In the genomic region with DNA sequence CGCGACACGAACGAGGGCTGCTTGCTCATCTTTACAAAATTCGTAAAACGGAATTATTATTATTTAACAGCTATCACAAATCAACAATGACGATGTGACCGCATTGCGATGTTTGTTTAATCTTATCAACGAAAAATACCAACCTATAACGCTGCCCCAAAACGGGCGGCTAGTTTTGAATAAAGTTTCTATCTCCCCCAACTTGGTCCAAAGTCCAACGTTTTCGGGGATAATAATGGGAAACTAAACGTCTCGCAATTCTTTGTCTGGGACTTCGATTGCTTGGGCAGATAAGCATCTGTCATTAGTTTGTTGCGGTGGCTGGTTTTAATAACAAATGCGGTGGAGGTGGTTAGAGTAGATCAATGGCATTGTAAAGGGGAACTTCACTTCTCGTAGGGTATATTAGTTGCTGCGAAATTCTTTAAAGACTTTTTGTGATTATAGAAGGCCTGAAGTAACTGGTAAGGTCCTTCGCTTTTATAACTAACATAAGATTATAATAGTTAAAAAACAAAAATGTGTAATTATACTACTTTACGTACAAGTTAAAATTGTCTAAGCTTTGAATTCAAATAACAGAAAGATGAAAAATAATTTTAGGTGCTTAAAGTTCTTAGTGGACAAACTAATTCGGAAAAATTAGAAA, we compare ENCODE assay signal across 2 fruit fly cellular contexts.
TF ChIP-seq lines count a peak whose summit lies in the region.

Gene CG15922 (minus strand): TSS at position 262 of the 649 bp plus-strand sequence.

TF ChIP-seq in whole organism, embryonic, 481 proteins besides CTCF, POLR2A, EP300 and RAD21 (continued from another document and continues in another):
- TF ChIP-seq mam (GFP tag; optimal IDR thresholded peaks at IDR 0.05; lab: Kevin White, UChicago) (peak; percentile 10), NC2α (GFP tag; optimal IDR thresholded peaks at IDR 0.05; lab: Kevin White, UChicago) (no peak), CG18599 (GFP tag; optimal IDR thresholded peaks at IDR 0.05; lab: Kevin White, UChicago) (peak; percentile 0), ftz-f1 (GFP tag; optimal IDR thresholded peaks at IDR 0.05; lab: Kevin White, UChicago) (no peak), CG7745 (tag; optimal IDR thresholded peaks at IDR 0.05; lab: Kevin White, UChicago) (peak; percentile 33), CG10431 (GFP tag; optimal IDR thresholded peaks at IDR 0.05; lab: Kevin White, UChicago) (no peak), kay (GFP tag; optimal IDR thresholded peaks at IDR 0.05; lab: Kevin White, UChicago) (no peak), CG8290 (GFP tag; optimal IDR thresholded peaks at IDR 0.05; lab: Kevin White, UChicago) (no peak), CG8290 (tag; optimal IDR thresholded peaks at IDR 0.05; lab: Kevin White, UChicago) (peak in 1 of 2 experiments; percentile 23), Sin3A (optimal IDR thresholded peaks at IDR 0.05; lab: Kevin White, UChicago) (no peak), caup (GFP tag; optimal IDR thresholded peaks at IDR 0.05; lab: Kevin White, UChicago; ENCODE audit: severe bottlenecking) (no peak), CG1647 (GFP tag; optimal IDR thresholded peaks at IDR 0.05; lab: Kevin White, UChicago) (no peak), CG13296 (GFP tag; optimal IDR thresholded peaks at IDR 0.05; lab: Kevin White, UChicago) (peak; percentile 2), Spps (tag; optimal IDR thresholded peaks at IDR 0.05; lab: Kevin White, UChicago) (no peak), CG12155 (GFP tag; optimal IDR thresholded peaks at IDR 0.05; lab: Kevin White, UChicago) (peak; percentile 1), vvl (GFP tag; IDR thresholded peaks at IDR 0.05; lab: Robert Waterston, UW) (peak; percentile 27; the same call in 1 of the 2 replicates), nom (GFP tag; optimal IDR thresholded peaks at IDR 0.05; lab: Kevin White, UChicago) (peak; percentile 81), sisA (GFP tag; IDR thresholded peaks at IDR 0.05; lab: Robert Waterston, UW) (no peak), Fer1 (GFP tag; optimal IDR thresholded peaks at IDR 0.05; lab: Kevin White, UChicago) (no peak), CG34376 (GFP tag; optimal IDR thresholded peaks at IDR 0.05; lab: Kevin White, UChicago) (peak; percentile 57), CG3407 (GFP tag; optimal IDR thresholded peaks at IDR 0.05; lab: Kevin White, UChicago) (no peak), gro (GFP tag; optimal IDR thresholded peaks at IDR 0.05; lab: Kevin White, UChicago) (peak; percentile 12), CG6683 (GFP tag; optimal IDR thresholded peaks at IDR 0.05; lab: Kevin White, UChicago) (no peak), croc (GFP tag; conservative IDR thresholded peaks at IDR 0.05; lab: Robert Waterston, UW) (no peak), br (optimal IDR thresholded peaks at IDR 0.05; lab: Kevin White, UChicago) (no peak), CG3065 (GFP tag; optimal IDR thresholded peaks at IDR 0.05; lab: Kevin White, UChicago) (no peak), Sox100B (GFP tag; optimal IDR thresholded peaks at IDR 0.05; lab: Kevin White, UChicago) (peak; percentile 41), CG16815 (GFP tag; optimal IDR thresholded peaks at IDR 0.05; lab: Kevin White, UChicago) (peak; percentile 0), B-H2 (GFP tag; optimal IDR thresholded peaks at IDR 0.05; lab: Kevin White, UChicago) (no peak), ham (GFP tag; IDR thresholded peaks at IDR 0.05; lab: Robert Waterston, UW) (no peak), CG10543 (GFP tag; optimal IDR thresholded peaks at IDR 0.05; lab: Kevin White, UChicago) (no peak), CG34224 (GFP tag; IDR thresholded peaks at IDR 0.05; lab: Robert Waterston, UW; ENCODE audit: partially characterized antibody) (peak; percentile 31; the same call in 1 of the 3 replicates), sens (GFP tag; lab: Kevin White, UChicago) (peak; percentile 42), Tbp (GFP tag; optimal IDR thresholded peaks at IDR 0.05; lab: Kevin White, UChicago) (no peak), CG12942 (GFP tag; optimal IDR thresholded peaks at IDR 0.05; lab: Kevin White, UChicago) (no peak), cg (GFP tag; optimal IDR thresholded peaks at IDR 0.05; lab: Kevin White, UChicago) (no peak), CG2116 (GFP tag; optimal IDR thresholded peaks at IDR 0.05; lab: Kevin White, UChicago) (peak; percentile 0), tup (GFP tag; optimal IDR thresholded peaks at IDR 0.05; lab: Kevin White, UChicago) (no peak), CG2712 (tag; optimal IDR thresholded peaks at IDR 0.05; lab: Kevin White, UChicago) (no peak), oc (tag; optimal IDR thresholded peaks at IDR 0.05; lab: Kevin White, UChicago) (no peak), zen (tag; optimal IDR thresholded peaks at IDR 0.05; lab: Kevin White, UChicago) (no peak), CG16813 (GFP tag; IDR thresholded peaks at IDR 0.05; lab: Robert Waterston, UW; ENCODE audit: partially characterized antibody) (no peak), wek (GFP tag; optimal IDR thresholded peaks at IDR 0.05; lab: Kevin White, UChicago) (no peak), CG15696 (tag; optimal IDR thresholded peaks at IDR 0.05; lab: Kevin White, UChicago) (no peak), YL-1 (GFP tag; optimal IDR thresholded peaks at IDR 0.05; lab: Kevin White, UChicago) (peak; percentile 8), Bteb2 (GFP tag; optimal IDR thresholded peaks at IDR 0.05; lab: Kevin White, UChicago) (no peak), lab (GFP tag; optimal IDR thresholded peaks at IDR 0.05; lab: Kevin White, UChicago) (peak; percentile 5), CG4282 (GFP tag; optimal IDR thresholded peaks at IDR 0.05; lab: Kevin White, UChicago) (no peak), lmd (GFP tag; IDR thresholded peaks at IDR 0.05; lab: Robert Waterston, UW) (no peak), sna (GFP tag; IDR thresholded peaks at IDR 0.05; lab: Robert Waterston, UW; ENCODE audit: partially characterized antibody) (no peak), sim (GFP tag; IDR thresholded peaks at IDR 0.05; lab: Robert Waterston, UW) (no peak), gem (tag; optimal IDR thresholded peaks at IDR 0.05; lab: Kevin White, UChicago) (peak; percentile 35), ci (GFP tag; IDR thresholded peaks at IDR 0.05; lab: Robert Waterston, UW) (no peak), Gug (GFP tag; IDR thresholded peaks at IDR 0.05; lab: Robert Waterston, UW) (no peak), mirr (GFP tag; optimal IDR thresholded peaks at IDR 0.05; lab: Kevin White, UChicago) (no peak), cad (GFP tag; optimal IDR thresholded peaks at IDR 0.05; lab: Kevin White, UChicago) (no peak), pros (GFP tag; optimal IDR thresholded peaks at IDR 0.05; lab: Kevin White, UChicago) (no peak), az2 (GFP tag; optimal IDR thresholded peaks at IDR 0.05; lab: Kevin White, UChicago) (peak; percentile 30), CG15479 (GFP tag; optimal IDR thresholded peaks at IDR 0.05; lab: Kevin White, UChicago) (no peak), jumu (GFP tag; optimal IDR thresholded peaks at IDR 0.05; lab: Kevin White, UChicago) (no peak), CG14441 (GFP tag; IDR thresholded peaks at IDR 0.05; lab: Robert Waterston, UW) (peak; percentile 34; the same call in 1 of the 2 replicates), Oli (tag; optimal IDR thresholded peaks at IDR 0.05; lab: Kevin White, UChicago) (peak; percentile 38), pum (GFP tag; optimal IDR thresholded peaks at IDR 0.05; lab: Kevin White, UChicago) (no peak)

TF ChIP-seq in whole organism, prepupa, 60 proteins besides CTCF, POLR2A, EP300 and RAD21 (continued from another document):
- TF ChIP-seq fkh (GFP tag; optimal IDR thresholded peaks at IDR 0.05; lab: Kevin White, UChicago) = peak; percentile 55
- peak; percentile 4 for TF ChIP-seq vri (GFP tag; optimal IDR thresholded peaks at IDR 0.05; lab: Kevin White, UChicago)
- no peak for TF ChIP-seq CG6163 (GFP tag; IDR thresholded peaks at IDR 0.05; lab: Robert Waterston, UW)
